Worm (Caenorhabditis elegans) whole organism, midembryonic: ENCODE data around the gene metl-9.

Experiments
- cog-1 ChIP-seq: sonication (generic microtip); optimal IDR thresholded peaks from 2 replicates; lab custom pipeline; 2016; ENCODE audit warnings: missing genetic modification characterization, missing compliant biosample characterization
- flt-1 ChIP-seq: fragments of 200-800 bp; sonication (Bioruptor generic); IDR thresholded peaks from 2 replicates; pipeline ENCODE4 v1.3.6; 2022; ENCODE audit warnings: missing genetic modification characterization, missing compliant biosample characterization
- klf-2 ChIP-seq: fragments of 200-800 bp; sonication (Bioruptor generic); conservative IDR thresholded peaks from 2 replicates; pipeline ENCODE4 v1.3.6; 2022; ENCODE audit warnings: missing genetic modification reagents, missing genetic modification characterization, missing compliant biosample characterization
- med-1 ChIP-seq: sonication (generic microtip); optimal IDR thresholded peaks from 2 replicates; lab custom pipeline; 2017; ENCODE audit warnings: missing genetic modification characterization, mild to moderate bottlenecking, missing compliant biosample characterization, antibody characterized with exemption, missing genetic modification reagents; ENCODE audit not compliant: insufficient read depth

DNA sequence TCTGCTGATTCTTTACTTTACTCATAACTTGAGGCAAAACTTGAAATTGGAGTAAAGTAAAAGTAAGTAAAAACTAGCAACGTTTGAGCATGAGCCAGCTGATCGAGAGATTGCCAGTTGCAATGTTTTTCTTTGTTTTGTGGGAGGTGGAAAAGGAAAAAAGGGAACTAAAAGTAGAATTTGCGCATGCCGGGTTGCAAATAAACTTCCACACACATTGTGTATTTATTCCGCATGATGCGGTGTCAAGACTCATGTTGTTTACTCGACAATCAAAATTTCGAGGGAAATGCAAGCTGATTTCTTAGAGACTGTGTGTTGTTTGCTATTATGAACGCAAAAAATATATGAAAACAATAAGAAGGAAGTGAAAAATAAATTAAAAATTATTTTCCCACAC lies 36.5 kb downstream of the metl-9 start:
- TF ChIP-seq klf-2 (GFP tag; lab: Robert Waterston, UW): no peak
- TF ChIP-seq flt-1: no peak
- TF ChIP-seq cog-1 (tag; lab: Kevin White, UChicago): no peak
- no peak for TF ChIP-seq med-1 (GFP tag; lab: Kevin White, UChicago)
